Worm (Caenorhabditis elegans) whole organism, mixed stage, embryonic: ENCODE data around the gene R102.3.

ENCODE experiments used
- M03D4.4 ChIP-seq: sonication (generic microtip); optimal IDR thresholded peaks from 2 replicates; lab custom pipeline; 2017; ENCODE audit warnings: mild to moderate bottlenecking, missing genetic modification characterization, missing compliant biosample characterization
- blmp-1 ChIP-seq: fragments of 150-350 bp; optimal IDR thresholded peaks from 2 replicates; lab custom pipeline; 2014; ENCODE audit warnings: missing biosample characterization, missing genetic modification characterization
- ceh-39 ChIP-seq: fragments of 150-350 bp; optimal IDR thresholded peaks from 2 replicates; lab custom pipeline; 2014; ENCODE audit warnings: missing biosample characterization, missing genetic modification characterization
- ceh-43 ChIP-seq: fragments of 200-800 bp; sonication (Bioruptor generic); optimal IDR thresholded peaks from 2 replicates; lab custom pipeline; 2018; ENCODE audit warnings: mild to moderate bottlenecking, missing genetic modification characterization, moderate library complexity, missing compliant biosample characterization
- ceh-83 ChIP-seq: fragments of 200-800 bp; sonication (Bioruptor generic); optimal IDR thresholded peaks from 2 replicates; lab custom pipeline; 2018; ENCODE audit warnings: mild to moderate bottlenecking, missing genetic modification characterization, missing compliant biosample characterization
- ces-1 ChIP-seq: fragments of 150-350 bp; optimal IDR thresholded peaks from 2 replicates; lab custom pipeline; 2014; ENCODE audit warnings: missing biosample characterization, missing genetic modification reagents, missing genetic modification characterization
- elt-1 ChIP-seq: sonication (generic microtip); optimal IDR thresholded peaks from 2 replicates; lab custom pipeline; 2017; ENCODE audit warnings: missing genetic modification characterization, mild to moderate bottlenecking, missing compliant biosample characterization, antibody characterized with exemption, moderate library complexity, borderline replicate concordance; ENCODE audit not compliant: insufficient read depth
- elt-3 ChIP-seq: fragments of 150-350 bp; optimal IDR thresholded peaks from 2 replicates; lab custom pipeline; 2014; ENCODE audit warnings: missing biosample characterization, missing genetic modification characterization
- flh-1 ChIP-seq: fragments of 200-800 bp; sonication (Bioruptor generic); optimal IDR thresholded peaks from 2 replicates; lab custom pipeline; 2018; ENCODE audit warnings: mild to moderate bottlenecking, missing genetic modification characterization, moderate library complexity, missing compliant biosample characterization
- ham-2 ChIP-seq: fragments of 200-800 bp; sonication (Bioruptor generic); optimal IDR thresholded peaks from 2 replicates; lab custom pipeline; 2018; ENCODE audit warnings: mild to moderate bottlenecking, missing genetic modification characterization, missing compliant biosample characterization
- hlh-1 ChIP-seq: fragments of 150-350 bp; optimal IDR thresholded peaks from 2 replicates; lab custom pipeline; 2014; ENCODE audit warnings: missing biosample characterization, missing genetic modification reagents, missing genetic modification characterization
- lin-32 ChIP-seq: fragments of 200-800 bp; sonication (Bioruptor generic); optimal IDR thresholded peaks from 2 replicates; lab custom pipeline; 2018; ENCODE audit warnings: mild to moderate bottlenecking, missing genetic modification characterization, missing compliant biosample characterization
- lsy-2 ChIP-seq: fragments of 150-350 bp; optimal IDR thresholded peaks from 2 replicates; lab custom pipeline; 2014; ENCODE audit warnings: missing biosample characterization, missing genetic modification characterization
- mab-5 ChIP-seq: fragments of 150-350 bp; optimal IDR thresholded peaks from 2 replicates; lab custom pipeline; 2014; ENCODE audit warnings: missing biosample characterization, missing genetic modification characterization
- mep-1 ChIP-seq: fragments of 150-350 bp; optimal IDR thresholded peaks from 2 replicates; lab custom pipeline; 2017; ENCODE audit warnings: missing biosample characterization, missing genetic modification reagents, missing genetic modification characterization, inconsistent platforms
- mls-2 ChIP-seq: sonication (generic microtip); optimal IDR thresholded peaks from 2 replicates; lab custom pipeline; 2016; ENCODE audit warnings: mild to moderate bottlenecking, missing genetic modification characterization, moderate library complexity, missing compliant biosample characterization
- nhr-12 ChIP-seq: fragments of 150-350 bp; optimal IDR thresholded peaks from 2 replicates; lab custom pipeline; 2014; ENCODE audit warnings: missing biosample characterization, missing genetic modification characterization
- nhr-28 ChIP-seq: fragments of 150-350 bp; optimal IDR thresholded peaks from 2 replicates; lab custom pipeline; 2014; ENCODE audit warnings: missing biosample characterization, missing genetic modification characterization
- sem-2 ChIP-seq: fragments of 200-800 bp; sonication (Bioruptor generic); optimal IDR thresholded peaks from 2 replicates; lab custom pipeline; 2018; ENCODE audit warnings: mild to moderate bottlenecking, missing genetic modification characterization, missing compliant biosample characterization
- sptf-1 ChIP-seq: sonication (generic microtip); optimal IDR thresholded peaks from 2 replicates; lab custom pipeline; 2017; ENCODE audit warnings: mild to moderate bottlenecking, missing genetic modification characterization, moderate library complexity, missing compliant biosample characterization
- tbx-8 ChIP-seq: fragments of 200-800 bp; sonication (Bioruptor generic); optimal IDR thresholded peaks from 2 replicates; lab custom pipeline; 2018; ENCODE audit warnings: mild to moderate bottlenecking, missing genetic modification characterization, moderate library complexity, missing compliant biosample characterization
- unc-120 ChIP-seq: sonication (generic microtip); optimal IDR thresholded peaks from 2 replicates; lab custom pipeline; 2017; ENCODE audit warnings: missing genetic modification characterization, missing compliant biosample characterization; ENCODE audit not compliant: poor library complexity, severe bottlenecking
- unc-39 ChIP-seq: fragments of 150-350 bp; optimal IDR thresholded peaks from 2 replicates; lab custom pipeline; 2014; ENCODE audit warnings: missing biosample characterization, missing genetic modification characterization
- unc-62 ChIP-seq: fragments of 150-350 bp; optimal IDR thresholded peaks from 2 replicates; lab custom pipeline; 2014; ENCODE audit warnings: missing biosample characterization, missing genetic modification reagents, missing genetic modification characterization

The R102.3 gene

DNA sequence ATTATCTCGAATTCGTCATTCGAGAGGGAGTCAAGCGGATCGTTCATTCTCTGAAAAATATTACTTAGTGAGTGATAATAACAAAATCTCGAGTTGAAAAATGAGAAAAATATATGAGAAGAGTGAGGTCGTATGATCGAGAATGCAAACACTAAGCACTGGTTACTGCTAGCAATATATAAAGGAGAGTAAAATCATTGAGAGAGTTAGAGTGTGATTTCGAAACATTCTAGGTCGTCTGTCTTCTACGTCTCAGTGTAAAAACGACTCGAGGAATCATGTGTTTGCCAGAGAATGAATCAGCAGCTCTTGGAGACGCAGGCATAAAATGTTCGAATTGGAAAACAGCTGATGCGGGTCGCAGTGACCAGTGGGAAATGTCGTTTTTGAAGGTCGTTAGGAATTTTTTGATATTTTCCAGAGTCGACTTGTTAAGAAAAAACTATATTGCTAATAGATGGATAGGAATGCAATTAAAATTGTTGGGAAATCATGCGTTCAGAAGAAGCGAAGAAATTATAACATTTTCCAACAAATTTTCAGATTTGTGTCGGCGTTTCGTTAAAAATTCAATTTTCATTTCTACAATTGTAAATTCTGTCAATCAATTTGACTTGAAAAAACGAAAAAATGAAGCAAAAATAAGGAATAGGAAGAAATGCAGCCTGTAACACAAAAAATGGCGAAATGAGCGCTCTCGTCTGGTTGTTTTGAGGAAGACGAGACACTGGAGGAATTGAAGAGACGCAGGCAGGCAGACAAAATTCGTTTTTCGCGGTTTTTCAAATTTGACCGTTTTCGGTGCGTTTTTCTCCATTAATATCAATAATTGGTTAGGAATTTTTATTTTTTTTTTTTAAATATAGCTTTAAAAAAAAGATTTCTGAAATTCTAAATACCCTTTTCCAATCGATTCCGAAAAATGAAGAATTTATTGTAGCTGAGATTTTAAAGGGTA is 8.0 kb downstream of the R102.3 start, which contains the start of gene allo-1:
TSS of gene allo-1 (minus strand) at position 51 of the 958 bp plus-strand sequence.
- TF ChIP-seq hlh-1 (tag; lab: Kevin White, UChicago), result peak; percentile 95
- TF ChIP-seq ceh-43 (GFP tag; lab: Kevin White, UChicago), result no peak
- peak; percentile 10 for TF ChIP-seq lsy-2
- no peak for TF ChIP-seq ham-2

DNA sequence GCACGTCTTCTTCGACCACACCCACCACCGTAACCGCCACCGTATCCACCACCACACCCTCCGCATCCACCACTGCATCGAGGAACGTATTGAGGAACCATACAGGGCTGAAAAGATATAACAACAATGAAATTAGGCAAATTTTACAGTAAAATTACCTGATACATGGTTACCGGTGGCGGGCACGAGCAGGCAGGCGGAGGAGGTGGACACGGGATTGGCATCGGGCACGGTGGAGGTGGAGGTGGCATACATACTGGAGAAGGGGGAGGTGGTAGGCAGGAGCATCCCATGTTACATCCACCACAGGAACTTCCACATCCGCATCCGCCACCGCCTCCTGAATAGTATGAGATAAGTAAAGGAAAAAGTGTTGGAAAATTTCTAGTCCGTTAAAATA is 9.2 kb downstream of the R102.3 start:
- TF ChIP-seq nhr-12 (tag; lab: Kevin White, UChicago), result no peak
- TF ChIP-seq mls-2, result no peak
- TF ChIP-seq ceh-39 (tag; lab: Kevin White, UChicago), result no peak
- no peak for TF ChIP-seq flh-1
- no peak for TF ChIP-seq nhr-28 (tag; lab: Kevin White, UChicago)
- no peak for TF ChIP-seq unc-120 (tag; lab: Kevin White, UChicago)
- TF ChIP-seq unc-39 (tag; lab: Kevin White, UChicago), result no peak

DNA sequence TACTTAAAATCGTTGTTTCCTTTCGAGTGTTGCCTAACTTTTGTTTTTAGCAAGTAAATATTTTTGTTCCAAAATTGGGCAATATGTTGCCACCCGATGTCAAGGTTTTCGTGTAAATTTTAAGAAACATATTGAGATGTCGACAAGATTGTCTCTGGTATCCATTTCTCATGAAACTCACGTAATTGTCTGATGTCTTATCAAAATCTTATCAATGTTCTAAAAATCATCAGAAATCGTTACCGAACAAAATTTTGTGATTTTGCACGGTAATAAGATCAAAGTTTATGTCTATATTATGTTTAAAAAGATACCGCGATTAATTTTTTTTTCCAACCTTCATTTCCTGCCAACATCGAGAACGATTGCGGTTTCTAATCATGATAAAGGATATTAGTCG is 9.7 kb downstream of the R102.3 start:
- no peak for TF ChIP-seq nhr-12 (tag; lab: Kevin White, UChicago)

DNA sequence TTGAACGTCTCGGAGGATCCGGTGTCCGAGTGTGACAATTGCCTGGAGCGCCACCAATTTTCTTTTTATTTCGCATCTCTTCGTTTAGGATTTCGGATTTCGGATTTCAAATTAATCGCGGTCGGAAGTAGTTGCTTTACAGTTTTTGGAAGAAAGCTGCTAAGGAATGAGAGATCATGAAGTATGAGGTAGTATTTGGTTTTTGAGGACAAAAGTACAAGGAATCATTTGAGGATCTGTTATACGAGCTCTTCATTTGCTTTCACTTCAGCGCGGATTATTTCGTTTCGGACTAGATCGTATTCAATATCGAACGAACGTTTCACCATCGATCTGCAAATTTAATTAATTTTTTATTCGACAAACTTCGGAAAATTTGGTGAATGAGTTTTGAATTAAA is 10.3 kb downstream of the R102.3 start, which contains the start of gene R102.11:
TSS of gene R102.11 (minus strand) at position 101 of the 400 bp plus-strand sequence.
- TF ChIP-seq ham-2 (no peak), M03D4.4 (tag; lab: Kevin White, UChicago) (no peak), sem-2 (GFP tag; lab: Kevin White, UChicago) (no peak), elt-3 (no peak)

DNA sequence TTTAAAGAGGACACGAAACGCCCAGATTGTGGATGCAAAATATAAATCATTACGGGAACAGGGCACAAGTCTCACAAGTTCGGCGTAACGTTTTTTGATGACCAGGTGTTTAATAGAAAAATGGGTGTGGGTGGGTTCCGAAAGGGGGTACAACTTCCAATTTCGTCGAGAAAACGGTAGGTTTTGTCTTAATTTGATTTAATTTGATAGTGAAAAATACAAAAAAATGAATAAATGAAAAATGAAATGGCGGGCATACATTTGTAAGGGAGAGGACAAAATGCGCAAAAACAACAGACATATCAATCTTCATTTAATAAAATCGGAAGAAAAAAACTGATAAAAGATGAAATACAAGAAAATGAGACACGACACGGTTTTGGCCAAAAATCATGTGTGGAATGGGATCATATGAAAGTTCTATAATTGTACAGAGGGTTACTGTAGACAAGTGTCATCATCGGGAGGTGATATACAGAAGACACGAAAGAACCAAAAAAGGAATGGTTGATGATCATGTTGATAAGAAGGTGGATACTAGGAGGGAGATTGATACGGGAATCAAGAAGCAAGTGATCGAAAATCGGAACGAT is 12.6 kb downstream of the R102.3 start:
- TF ChIP-seq elt-3 (no peak), hlh-1 (tag; lab: Kevin White, UChicago) (no peak), blmp-1 (tag; lab: Kevin White, UChicago) (no peak), ham-2 (no peak), mep-1 (tag; lab: Kevin White, UChicago) (no peak)
- TF ChIP-seq, all 35 proteins: peak for 0

DNA sequence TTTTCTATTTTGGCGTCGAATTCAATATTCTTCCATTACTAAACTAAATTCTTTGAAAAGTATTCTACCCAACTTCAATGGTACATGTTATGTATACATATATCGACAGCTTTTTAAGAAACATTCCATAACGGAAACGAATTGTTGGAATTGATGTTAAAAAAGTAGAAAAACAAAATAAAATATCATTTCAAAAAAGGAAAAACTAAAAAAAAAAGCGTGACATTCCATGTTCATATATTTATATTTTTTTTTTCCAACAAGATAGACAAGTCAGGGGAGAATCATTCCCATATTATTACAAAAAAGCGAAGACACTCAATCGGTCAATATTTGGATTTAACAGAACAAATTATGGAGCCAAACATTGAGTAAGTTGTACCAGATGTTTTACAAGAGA is 15.9 kb downstream of the R102.3 start, which contains the start of gene R102.10:
TSS of gene R102.10 (plus strand) at position 301 of the 400 bp plus-strand sequence.
- TF ChIP-seq unc-62 (no peak), sptf-1 (tag; lab: Kevin White, UChicago) (no peak), ces-1 (GFP tag; lab: Kevin White, UChicago) (no peak), tbx-8 (GFP tag; lab: Kevin White, UChicago) (no peak)

DNA sequence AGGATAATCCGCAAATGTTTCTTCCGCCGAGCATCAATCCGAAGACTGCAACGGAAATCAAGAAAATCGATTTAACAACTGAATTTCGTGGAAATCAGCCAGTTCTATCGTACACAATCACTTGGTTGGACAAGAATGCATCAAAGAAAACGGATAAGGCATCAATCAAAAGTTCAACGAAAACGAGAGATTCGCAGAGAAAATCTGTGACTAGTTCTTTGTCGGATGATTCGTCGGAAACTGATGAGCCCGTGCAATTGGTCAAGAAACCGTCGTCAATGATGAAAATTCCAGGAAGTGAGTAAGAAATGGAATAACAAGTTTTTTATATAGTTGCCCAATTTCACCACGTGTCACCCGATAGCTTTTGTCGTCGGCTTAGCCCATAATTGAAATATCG is 16.8 kb downstream of the R102.3 start, which contains the start of gene R102.6:
TSS of gene R102.6 (minus strand) at position 101 of the 400 bp plus-strand sequence.
- TF ChIP-seq mab-5 (no peak), lin-32 (no peak), sem-2 (GFP tag; lab: Kevin White, UChicago) (no peak)

DNA sequence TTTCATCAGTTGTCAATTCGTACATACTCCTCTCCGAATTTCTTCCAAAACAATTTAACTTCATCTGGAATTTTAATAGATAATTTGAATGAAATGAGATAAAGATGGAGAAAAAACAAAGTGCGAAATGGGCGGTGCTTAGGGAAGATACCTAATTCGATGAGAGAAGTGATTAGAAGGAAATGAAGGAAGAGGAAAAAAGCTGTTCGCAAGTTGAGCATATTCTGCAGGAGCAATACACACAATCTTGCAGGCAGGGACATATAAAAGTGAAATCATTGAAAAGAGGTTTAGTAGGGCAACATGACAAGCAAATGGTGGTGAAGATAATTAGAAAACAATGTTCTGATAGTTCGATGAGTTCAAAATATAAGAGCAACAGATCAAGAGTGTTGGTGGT is 22.4 kb downstream of the R102.3 start, which contains the start of gene glb-21:
TSS of gene glb-21 (minus strand) at position 66 of the 400 bp plus-strand sequence.
- TF ChIP-seq nhr-12 (tag; lab: Kevin White, UChicago) (no peak), unc-62 (no peak), elt-1 (tag; lab: Kevin White, UChicago) (no peak), ceh-43 (GFP tag; lab: Kevin White, UChicago) (no peak), ceh-83 (GFP tag; lab: Kevin White, UChicago) (no peak)
